Worm (Caenorhabditis elegans): ENCODE measurements around the gene R11D1.10.

DNA sequence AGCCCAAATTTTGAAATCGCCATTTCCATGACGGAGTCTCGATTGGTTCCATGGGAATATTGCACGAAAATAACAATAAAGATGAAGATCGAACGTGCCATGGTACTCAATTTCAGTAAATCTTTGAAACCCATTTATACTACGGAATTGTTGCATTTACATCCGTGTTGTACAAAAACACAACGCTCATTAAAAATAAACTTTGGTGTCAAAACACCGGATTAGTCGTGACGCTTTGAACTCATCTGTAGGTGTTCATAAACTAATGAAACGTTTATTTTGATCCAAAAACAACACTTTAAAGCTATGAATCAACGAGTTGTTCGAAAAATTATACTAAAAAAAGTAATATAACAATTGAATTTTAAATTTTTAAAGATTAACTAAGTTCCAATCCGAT is 15.2 kb upstream of the R11D1.10 start, which contains the start of gene R11D1.4:
- no peak for TF ChIP-seq vab-15 (tag; optimal IDR thresholded peaks at IDR 0.05)
- TF ChIP-seq nhr-84 (tag; optimal IDR thresholded peaks at IDR 0.05) = no peak
- no peak for TF ChIP-seq nhr-76 (tag; optimal IDR thresholded peaks at IDR 0.05)
